Worm (Caenorhabditis elegans): Measurements from ENCODE around the gene npax-3.

- no peak for TF ChIP-seq mes-4 (tag; optimal IDR thresholded peaks at IDR 0.05)
- TF ChIP-seq F33H1.4 (GFP tag; IDR thresholded peaks at IDR 0.05) = no peak
- no peak for TF ChIP-seq athp-1 (tag; optimal IDR thresholded peaks at IDR 0.05)
- no peak for TF ChIP-seq madf-10 (tag; optimal IDR thresholded peaks at IDR 0.05)
- TF ChIP-seq Y79H2A.3 (GFP tag; conservative IDR thresholded peaks at IDR 0.05) = no peak
- TF ChIP-seq snpc-4 (GFP tag; optimal IDR thresholded peaks at IDR 0.05) = no peak
- no peak for TF ChIP-seq snpc-4 (tag; optimal IDR thresholded peaks at IDR 0.05)
- TF ChIP-seq ama-1 (optimal IDR thresholded peaks at IDR 0.05) = no peak
- no peak for TF ChIP-seq ama-1 (GFP tag; optimal IDR thresholded peaks at IDR 0.05)
- TF ChIP-seq mxl-1 (tag; optimal IDR thresholded peaks at IDR 0.05) = no peak
- 0 out of 2 replicates have a peak, but pooled peaks have one; percentile 11 for TF ChIP-seq nfyb-1 (GFP tag; IDR thresholded peaks at IDR 0.05)
- TF ChIP-seq lin-35 (GFP tag; optimal IDR thresholded peaks at IDR 0.05) = no peak
- TF ChIP-seq nhr-179 (tag; optimal IDR thresholded peaks at IDR 0.05) = no peak
- TF ChIP-seq hrde-1 (tag; optimal IDR thresholded peaks at IDR 0.05; ENCODE audit: borderline replicate concordance) = no peak
- no peak for TF ChIP-seq bed-2 (GFP tag; IDR thresholded peaks at IDR 0.05)
These were observed 48.6 kb downstream of the npax-3 start for ce11 chrIV:10779328-10779727.

Data from whole organism, young adult.